Worm (Caenorhabditis elegans) whole organism, L4 larva: ENCODE results near the gene C34D4.3.

Source experiments
- ZK546.5 ChIP-seq, 2 experiments: sonication (generic microtip); optimal IDR thresholded peaks; 2 replicates each; lab custom pipeline; 2017; ENCODE audit warnings: missing biosample characterization in 2 of 2, missing genetic modification characterization in 2 of 2
- aly-2 ChIP-seq: sonication (generic microtip); optimal IDR thresholded peaks from 2 replicates; lab custom pipeline; 2018; ENCODE audit warnings: missing biosample characterization, missing genetic modification characterization
- attf-4 ChIP-seq: sonication (generic microtip); optimal IDR thresholded peaks from 3 replicates; lab custom pipeline; 2017; ENCODE audit warnings: missing biosample characterization, missing genetic modification characterization
- ceh-32 ChIP-seq: sonication (generic microtip); optimal IDR thresholded peaks from 2 replicates; lab custom pipeline; 2016; ENCODE audit warnings: mild to moderate bottlenecking, missing genetic modification characterization, missing compliant biosample characterization; ENCODE audit not compliant: poor library complexity
- ces-1 ChIP-seq: fragments of 150-350 bp; sonication (generic microtip); optimal IDR thresholded peaks from 4 replicates; lab custom pipeline; 2014; ENCODE audit warnings: missing biosample characterization, missing genetic modification reagents, missing genetic modification characterization
- daf-19 ChIP-seq: fragments of 200-800 bp; sonication (Bioruptor generic); conservative IDR thresholded peaks from 2 replicates; pipeline ENCODE4 v1.3.6; 2022; ENCODE audit warnings: missing genetic modification characterization, missing compliant biosample characterization
- dmd-6 ChIP-seq: fragments of 200-800 bp; sonication (Bioruptor generic); IDR thresholded peaks from 2 replicates; pipeline ENCODE4 v1.3.6; 2022; ENCODE audit warnings: missing genetic modification reagents, missing genetic modification characterization, missing compliant biosample characterization
- dmd-8 ChIP-seq: fragments of 200-800 bp; sonication (Bioruptor generic); IDR thresholded peaks from 2 replicates; pipeline ENCODE4 v1.3.6; 2022; ENCODE audit warnings: missing genetic modification characterization, missing compliant biosample characterization
- lin-1 ChIP-seq: fragments of 200-800 bp; sonication (Bioruptor generic); IDR thresholded peaks from 2 replicates; pipeline ENCODE4 v1.3.6; 2022; ENCODE audit warnings: missing genetic modification reagents, missing genetic modification characterization, missing compliant biosample characterization
- lin-15B ChIP-seq: fragments of 150-350 bp; sonication (generic microtip); optimal IDR thresholded peaks from 3 replicates; lab custom pipeline; 2014; ENCODE audit warnings: missing biosample characterization, missing genetic modification characterization
- lin-29 ChIP-seq: fragments of 200-800 bp; sonication (Bioruptor generic); IDR thresholded peaks from 2 replicates; pipeline ENCODE4 v1.3.6; 2022; ENCODE audit warnings: missing genetic modification reagents, missing genetic modification characterization, missing compliant biosample characterization
- lin-38 ChIP-seq: fragments of 200-800 bp; sonication (Bioruptor generic); IDR thresholded peaks from 2 replicates; pipeline ENCODE4 v1.3.6; 2022; ENCODE audit warnings: missing genetic modification reagents, missing genetic modification characterization, missing compliant biosample characterization
- madf-5 ChIP-seq, 2 experiments: fragments of 200-800 bp; sonication (Bioruptor generic); IDR thresholded peaks; 2 replicates each; pipeline ENCODE4 v1.3.6; 2022; ENCODE audit warnings: missing compliant biosample characterization in 2 of 2, missing genetic modification characterization in 2 of 2
- nhr-11 ChIP-seq: fragments of 150-350 bp; optimal IDR thresholded peaks from 2 replicates; lab custom pipeline; 2014; ENCODE audit warnings: missing biosample characterization, missing genetic modification characterization
- nhr-41 ChIP-seq: fragments of 200-800 bp; sonication (Bioruptor generic); IDR thresholded peaks from 2 replicates; pipeline ENCODE4 v1.3.6; 2022; ENCODE audit warnings: missing genetic modification reagents, missing genetic modification characterization, missing compliant biosample characterization
- nhr-48 ChIP-seq: sonication (generic microtip); optimal IDR thresholded peaks from 2 replicates; lab custom pipeline; 2016; ENCODE audit warnings: mild to moderate bottlenecking, missing genetic modification characterization, missing compliant biosample characterization
- php-3 ChIP-seq: fragments of 200-800 bp; sonication (Bioruptor generic); IDR thresholded peaks from 2 replicates; pipeline ENCODE4 v1.3.6; 2022; ENCODE audit warnings: missing genetic modification reagents, missing genetic modification characterization, missing compliant biosample characterization
- pqm-1 ChIP-seq: sonication (generic microtip); optimal IDR thresholded peaks from 2 replicates; lab custom pipeline; 2017; ENCODE audit warnings: missing biosample characterization, missing genetic modification characterization
- tra-1 ChIP-seq: fragments of 200-800 bp; sonication (Bioruptor generic); IDR thresholded peaks from 2 replicates; pipeline ENCODE4 v1.3.6; 2022; ENCODE audit warnings: missing genetic modification reagents, missing genetic modification characterization, missing compliant biosample characterization
- unc-62 ChIP-seq, 3 experiments: fragments of 150-350 bp in 1 of 3; sonication (generic microtip); optimal IDR thresholded peaks in 2 of 3; peaks in 1 of 3; 1 replicate in 1 of 3; 2 replicates in 2 of 3; lab custom pipeline; 2014 to 2017; ENCODE audit warnings: missing biosample characterization in 3 of 3, missing genetic modification characterization in 3 of 3, missing genetic modification reagents in 3 of 3, missing genotype in 1 of 3

The C34D4.3 gene

ce11 chrIV:7196853-7197252 lies 43.4 kb downstream of the C34D4.3 start, which contains the start of gene unc-8:
Gene unc-8 (plus strand): TSS chrIV:7197153.
- no peak for TF ChIP-seq madf-5 (GFP tag; IDR thresholded peaks at IDR 0.05; lab: Robert Waterston, UW)
- TF ChIP-seq php-3 (GFP tag; lab: Robert Waterston, UW), result no peak
- TF ChIP-seq lin-15B (tag; lab: Kevin White, UChicago), result no peak
- no peak for TF ChIP-seq nhr-41 (GFP tag; lab: Robert Waterston, UW)
- no peak for TF ChIP-seq dmd-6 (GFP tag; lab: Robert Waterston, UW)
- TF ChIP-seq daf-19 (GFP tag; lab: Robert Waterston, UW), result no peak
- TF ChIP-seq unc-62 (GFP tag; optimal IDR thresholded peaks at IDR 0.05 in 1 of 2; lab: Kevin White, UChicago), result no peak
- TF ChIP-seq unc-62 (tag; optimal IDR thresholded peaks at IDR 0.05; lab: Kevin White, UChicago), result no peak
- no peak for TF ChIP-seq ZK546.5 (tag; optimal IDR thresholded peaks at IDR 0.05; lab: Kevin White, UChicago)
- no peak for TF ChIP-seq aly-2 (tag; lab: Kevin White, UChicago)
- TF ChIP-seq lin-29 (GFP tag; lab: Robert Waterston, UW), result no peak
- TF ChIP-seq ceh-32, result no peak
- no peak for TF ChIP-seq tra-1 (GFP tag; lab: Robert Waterston, UW)
- TF ChIP-seq ces-1, result no peak
- TF ChIP-seq dmd-8 (GFP tag; lab: Robert Waterston, UW), result no peak
- TF ChIP-seq attf-4 (tag; lab: Kevin White, UChicago), result no peak
- no peak for TF ChIP-seq lin-38 (GFP tag; lab: Robert Waterston, UW)
- TF ChIP-seq lin-1 (GFP tag; lab: Robert Waterston, UW), result no peak
- TF ChIP-seq nhr-48 (tag; lab: Kevin White, UChicago), result no peak

ce11 chrIV:7203696-7204095 lies 50.2 kb downstream of the C34D4.3 start, which contains the start of gene R13A1.3:
Gene R13A1.3 (plus strand): TSS chrIV:7203996.
- TF ChIP-seq pqm-1 (tag; lab: Kevin White, UChicago), result no peak
- no peak for TF ChIP-seq nhr-11 (tag; lab: Kevin White, UChicago)
